Worm (Caenorhabditis elegans) whole organism, mixed stage, embryonic: ENCODE measurements around the gene npr-29.

Experiments
- M03D4.4 ChIP-seq: sonication (generic microtip); optimal IDR thresholded peaks from 2 replicates; lab custom pipeline; 2017; ENCODE audit warnings: mild to moderate bottlenecking, missing genetic modification characterization, missing compliant biosample characterization
- bed-3 ChIP-seq: fragments of 200-800 bp; sonication (Bioruptor generic); optimal IDR thresholded peaks from 3 replicates; lab custom pipeline; 2018; ENCODE audit warnings: mild to moderate bottlenecking, missing genetic modification characterization, moderate library complexity, missing compliant biosample characterization
- ceh-43 ChIP-seq: fragments of 200-800 bp; sonication (Bioruptor generic); optimal IDR thresholded peaks from 2 replicates; lab custom pipeline; 2018; ENCODE audit warnings: mild to moderate bottlenecking, missing genetic modification characterization, moderate library complexity, missing compliant biosample characterization
- ceh-83 ChIP-seq: fragments of 200-800 bp; sonication (Bioruptor generic); optimal IDR thresholded peaks from 2 replicates; lab custom pipeline; 2018; ENCODE audit warnings: mild to moderate bottlenecking, missing genetic modification characterization, missing compliant biosample characterization
- ces-1 ChIP-seq: fragments of 150-350 bp; optimal IDR thresholded peaks from 2 replicates; lab custom pipeline; 2014; ENCODE audit warnings: missing biosample characterization, missing genetic modification reagents, missing genetic modification characterization
- cnd-1 ChIP-seq: fragments of 200-800 bp; sonication (Bioruptor generic); optimal IDR thresholded peaks from 2 replicates; lab custom pipeline; 2018; ENCODE audit warnings: mild to moderate bottlenecking, missing genetic modification characterization, missing compliant biosample characterization
- drap-1 ChIP-seq: fragments of 200-800 bp; sonication (Bioruptor generic); optimal IDR thresholded peaks from 3 replicates; lab custom pipeline; 2018; ENCODE audit warnings: mild to moderate bottlenecking, missing genetic modification characterization, missing compliant biosample characterization
- elt-1 ChIP-seq: sonication (generic microtip); optimal IDR thresholded peaks from 2 replicates; lab custom pipeline; 2017; ENCODE audit warnings: missing genetic modification characterization, mild to moderate bottlenecking, missing compliant biosample characterization, antibody characterized with exemption, moderate library complexity, borderline replicate concordance; ENCODE audit not compliant: insufficient read depth
- flh-1 ChIP-seq: fragments of 200-800 bp; sonication (Bioruptor generic); optimal IDR thresholded peaks from 2 replicates; lab custom pipeline; 2018; ENCODE audit warnings: mild to moderate bottlenecking, missing genetic modification characterization, moderate library complexity, missing compliant biosample characterization
- ham-2 ChIP-seq: fragments of 200-800 bp; sonication (Bioruptor generic); optimal IDR thresholded peaks from 2 replicates; lab custom pipeline; 2018; ENCODE audit warnings: mild to moderate bottlenecking, missing genetic modification characterization, missing compliant biosample characterization
- hlh-1 ChIP-seq: fragments of 150-350 bp; optimal IDR thresholded peaks from 2 replicates; lab custom pipeline; 2014; ENCODE audit warnings: missing biosample characterization, missing genetic modification reagents, missing genetic modification characterization
- lin-13 ChIP-seq: fragments of 150-350 bp; optimal IDR thresholded peaks from 2 replicates; lab custom pipeline; 2014; ENCODE audit warnings: missing biosample characterization, missing genetic modification characterization
- lsy-2 ChIP-seq: fragments of 150-350 bp; optimal IDR thresholded peaks from 2 replicates; lab custom pipeline; 2014; ENCODE audit warnings: missing biosample characterization, missing genetic modification characterization
- mep-1 ChIP-seq: fragments of 150-350 bp; optimal IDR thresholded peaks from 2 replicates; lab custom pipeline; 2017; ENCODE audit warnings: missing biosample characterization, missing genetic modification reagents, missing genetic modification characterization, inconsistent platforms
- mls-2 ChIP-seq: sonication (generic microtip); optimal IDR thresholded peaks from 2 replicates; lab custom pipeline; 2016; ENCODE audit warnings: mild to moderate bottlenecking, missing genetic modification characterization, moderate library complexity, missing compliant biosample characterization
- nhr-2 ChIP-seq: fragments of 150-350 bp; optimal IDR thresholded peaks from 2 replicates; lab custom pipeline; 2014; ENCODE audit warnings: missing biosample characterization, missing genetic modification characterization
- nhr-237 ChIP-seq: fragments of 150-350 bp; optimal IDR thresholded peaks from 2 replicates; lab custom pipeline; 2014; ENCODE audit warnings: missing biosample characterization, missing genetic modification characterization
- nhr-28 ChIP-seq: fragments of 150-350 bp; optimal IDR thresholded peaks from 2 replicates; lab custom pipeline; 2014; ENCODE audit warnings: missing biosample characterization, missing genetic modification characterization
- nhr-76 ChIP-seq: sonication (generic microtip); optimal IDR thresholded peaks from 2 replicates; lab custom pipeline; 2017; ENCODE audit warnings: missing biosample characterization, missing genetic modification characterization
- pha-4 ChIP-seq: fragments of 150-350 bp; optimal IDR thresholded peaks from 2 replicates; lab custom pipeline; 2018; ENCODE audit warnings: missing biosample characterization, missing genetic modification reagents, missing genetic modification characterization
- sptf-1 ChIP-seq: sonication (generic microtip); optimal IDR thresholded peaks from 2 replicates; lab custom pipeline; 2017; ENCODE audit warnings: mild to moderate bottlenecking, missing genetic modification characterization, moderate library complexity, missing compliant biosample characterization
- tbx-8 ChIP-seq: fragments of 200-800 bp; sonication (Bioruptor generic); optimal IDR thresholded peaks from 2 replicates; lab custom pipeline; 2018; ENCODE audit warnings: mild to moderate bottlenecking, missing genetic modification characterization, moderate library complexity, missing compliant biosample characterization
- unc-39 ChIP-seq: fragments of 150-350 bp; optimal IDR thresholded peaks from 2 replicates; lab custom pipeline; 2014; ENCODE audit warnings: missing biosample characterization, missing genetic modification characterization
- unc-62 ChIP-seq: fragments of 150-350 bp; optimal IDR thresholded peaks from 2 replicates; lab custom pipeline; 2014; ENCODE audit warnings: missing biosample characterization, missing genetic modification reagents, missing genetic modification characterization
- zip-8 ChIP-seq: fragments of 150-350 bp; optimal IDR thresholded peaks from 2 replicates; lab custom pipeline; 2014; ENCODE audit warnings: missing biosample characterization, missing genetic modification characterization
- ztf-11 ChIP-seq: fragments of 150-350 bp; optimal IDR thresholded peaks from 2 replicates; lab custom pipeline; 2014; ENCODE audit warnings: missing biosample characterization, missing genetic modification characterization

npr-29 gene

DNA sequence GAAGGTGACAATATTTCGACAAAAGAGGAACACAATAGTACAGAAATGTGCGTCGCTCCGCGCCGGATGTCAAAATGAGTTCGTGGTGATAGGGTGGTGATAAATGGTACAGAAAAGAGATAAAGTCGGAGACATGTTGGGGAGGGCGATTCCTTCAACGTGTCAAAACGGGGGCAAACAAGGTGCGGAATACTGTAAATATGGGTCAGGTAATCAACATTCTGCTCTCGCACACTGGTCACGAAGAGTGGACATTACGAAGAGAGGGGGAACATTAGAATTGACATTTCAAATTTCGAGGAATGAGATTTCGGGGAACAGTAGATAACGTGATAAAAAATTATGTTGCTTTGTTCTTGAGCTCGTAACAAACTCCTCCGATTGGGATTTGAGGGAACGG, 15.7 kb downstream of the npr-29 start, which contains the start of gene ZC84.6:
TSS of gene ZC84.6 (minus strand) at position 101 of the 400 bp plus-strand sequence.
- TF ChIP-seq nhr-76 (tag; lab: Kevin White, UChicago) (no peak), elt-1 (tag; lab: Kevin White, UChicago) (no peak), nhr-28 (tag; lab: Kevin White, UChicago) (no peak), bed-3 (no peak), unc-39 (tag; lab: Kevin White, UChicago) (no peak), hlh-1 (tag; lab: Kevin White, UChicago) (no peak), zip-8 (tag; lab: Kevin White, UChicago) (no peak), mep-1 (tag; lab: Kevin White, UChicago) (no peak), nhr-237 (tag; lab: Kevin White, UChicago) (no peak)

DNA sequence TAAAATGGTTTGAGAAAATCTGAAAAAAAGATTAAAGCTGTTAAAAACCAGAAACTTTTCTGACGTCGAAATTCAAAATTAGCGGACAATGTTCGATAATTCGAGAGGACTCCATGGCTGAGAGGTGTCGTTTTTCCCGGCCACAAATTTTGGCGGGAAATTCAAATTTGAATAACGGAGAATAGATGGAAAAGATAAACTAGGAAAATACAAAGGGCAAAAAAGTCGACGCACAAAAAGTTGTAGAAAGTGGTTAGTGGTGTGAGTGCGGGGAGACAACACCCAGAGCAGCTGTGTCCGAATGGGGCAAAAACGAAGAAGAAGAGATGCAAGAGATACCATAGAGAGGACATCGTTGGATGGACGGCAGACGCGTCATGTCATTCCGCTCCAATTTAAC, 24.2 kb downstream of the npr-29 start, which contains the start of gene cls-3:
TSS of gene cls-3 (minus strand) at position 19 of the 400 bp plus-strand sequence.
- TF ChIP-seq cnd-1 (tag; lab: Kevin White, UChicago) (peak; percentile 35), hlh-1 (tag; lab: Kevin White, UChicago) (peak; percentile 40), ham-2 (GFP tag; lab: Kevin White, UChicago) (no peak), ces-1 (GFP tag; lab: Kevin White, UChicago) (peak; percentile 20), unc-39 (tag; lab: Kevin White, UChicago) (no peak), ceh-83 (peak; percentile 8)

- TF ChIP-seq nhr-2 (tag; lab: Kevin White, UChicago), result no peak
- no peak for TF ChIP-seq mep-1 (tag; lab: Kevin White, UChicago)
These were observed 29.5 kb downstream of the npr-29 start, which contains the start of gene ZC84.7 for ce11 chrIII:9185722-9186121. Gene ZC84.7 (plus strand): TSS chrIII:9186022.

DNA sequence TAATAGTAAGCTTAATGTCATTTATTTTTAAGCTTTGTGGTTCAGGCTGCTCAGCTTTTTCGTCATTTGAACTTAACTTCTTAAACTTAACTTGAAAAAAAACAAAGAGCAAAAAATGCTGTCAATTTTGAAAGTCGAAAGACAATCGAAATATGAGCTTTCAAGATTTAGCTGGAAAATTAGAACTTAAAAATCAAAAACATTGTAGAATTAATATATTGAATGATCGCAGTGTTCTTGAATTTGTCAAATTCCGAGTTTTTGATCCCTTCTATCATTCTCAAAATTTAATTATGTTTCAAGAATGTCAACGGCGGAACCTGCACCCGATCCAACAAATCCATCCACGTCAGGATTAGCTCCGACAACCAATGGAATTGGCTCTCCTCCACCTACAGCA, 34.0 kb downstream of the npr-29 start, which contains the start of gene tax-4:
TSS of gene tax-4 (plus strand) at position 301 of the 400 bp plus-strand sequence.
- TF ChIP-seq ham-2 (GFP tag; lab: Kevin White, UChicago), result no peak
- TF ChIP-seq cnd-1 (tag; lab: Kevin White, UChicago), result no peak
- TF ChIP-seq ces-1 (GFP tag; lab: Kevin White, UChicago), result no peak
- no peak for TF ChIP-seq tbx-8 (GFP tag; lab: Kevin White, UChicago)
- TF ChIP-seq ceh-43 (GFP tag; lab: Kevin White, UChicago), result no peak
- TF ChIP-seq nhr-76 (tag; lab: Kevin White, UChicago), result no peak
- TF ChIP-seq nhr-237 (tag; lab: Kevin White, UChicago), result no peak
- no peak for TF ChIP-seq lin-13
- no peak for TF ChIP-seq mls-2 (tag; lab: Kevin White, UChicago)
- no peak for TF ChIP-seq elt-1 (tag; lab: Kevin White, UChicago)
- no peak for TF ChIP-seq drap-1
- no peak for TF ChIP-seq M03D4.4 (tag; lab: Kevin White, UChicago)
- TF ChIP-seq bed-3, result no peak
- TF ChIP-seq ztf-11, result no peak

ce11 chrIII:9177874-9178273, 37.4 kb downstream of the npr-29 start:
- TF ChIP-seq hlh-1 (tag; lab: Kevin White, UChicago) (no peak), unc-62 (GFP tag; lab: Kevin White, UChicago) (peak; percentile 58)

- TF ChIP-seq flh-1 (no peak), mls-2 (tag; lab: Kevin White, UChicago) (peak; percentile 21), unc-62 (GFP tag; lab: Kevin White, UChicago) (peak; percentile 58), cnd-1 (tag; lab: Kevin White, UChicago) (peak; percentile 4), pha-4 (no peak), lin-13 (no peak), nhr-2 (tag; lab: Kevin White, UChicago) (peak; percentile 85), tbx-8 (GFP tag; lab: Kevin White, UChicago) (no peak), lsy-2 (tag; lab: Kevin White, UChicago) (no peak), M03D4.4 (tag; lab: Kevin White, UChicago) (no peak), sptf-1 (peak; percentile 24), ham-2 (GFP tag; lab: Kevin White, UChicago) (peak; percentile 24), unc-39 (tag; lab: Kevin White, UChicago) (no peak), mep-1 (tag; lab: Kevin White, UChicago) (no peak), ceh-83 (no peak)
These were observed 39.3 kb downstream of the npr-29 start for ce11 chrIII:9176008-9176407.
